Worm (Caenorhabditis elegans) whole organism, L1 larva: ENCODE data around the gene ptc-1.

Experiments
- C04F5.9 ChIP-seq: sonication (generic microtip); optimal IDR thresholded peaks from 2 replicates; lab custom pipeline; 2016; ENCODE audit warnings: missing genetic modification characterization, missing compliant biosample characterization
- C16A3.4 ChIP-seq: fragments of 150-350 bp; optimal IDR thresholded peaks from 2 replicates; lab custom pipeline; 2014; ENCODE audit warnings: missing biosample characterization, missing genetic modification characterization
- F16B12.6 ChIP-seq: fragments of 150-350 bp; optimal IDR thresholded peaks from 2 replicates; lab custom pipeline; 2014; ENCODE audit warnings: missing biosample characterization, missing genetic modification characterization
- Y116A8C.19 ChIP-seq: sonication (generic microtip); optimal IDR thresholded peaks from 2 replicates; lab custom pipeline; 2016; ENCODE audit warnings: missing compliant biosample characterization, missing genetic modification characterization, borderline replicate concordance
- alr-1 ChIP-seq: fragments of 200-800 bp; sonication (Bioruptor generic); optimal IDR thresholded peaks from 2 replicates; lab custom pipeline; 2018; ENCODE audit warnings: borderline replicate concordance, mild to moderate bottlenecking, missing genetic modification characterization, missing compliant biosample characterization
- ama-1 ChIP-seq: fragments of 150-350 bp; optimal IDR thresholded peaks from 2 replicates; lab custom pipeline; 2014
- ceh-88 ChIP-seq: fragments of 200-800 bp; sonication (Bioruptor generic); IDR thresholded peaks from 2 replicates; pipeline ENCODE4 v1.3.6; 2022; ENCODE audit warnings: missing genetic modification characterization, missing compliant biosample characterization
- dsc-1 ChIP-seq: sonication (generic microtip); optimal IDR thresholded peaks from 2 replicates; lab custom pipeline; 2016; ENCODE audit warnings: mild to moderate bottlenecking, missing genetic modification characterization, missing compliant biosample characterization
- efl-1 ChIP-seq, 4 experiments: fragments of 150-350 bp; optimal IDR thresholded peaks in 3 of 4; peaks in 1 of 4; 1 replicate in 1 of 4; 2 replicates in 3 of 4; lab custom pipeline; 2014; ENCODE audit warnings: missing biosample characterization in 2 of 4, missing genetic modification characterization in 2 of 4, missing genetic modification reagents in 2 of 4
- efl-3 ChIP-seq: fragments of 200-800 bp; sonication (Bioruptor generic); optimal IDR thresholded peaks from 2 replicates; lab custom pipeline; 2018; ENCODE audit warnings: mild to moderate bottlenecking, missing genetic modification characterization, missing compliant biosample characterization
- egl-13 ChIP-seq: sonication (generic microtip); optimal IDR thresholded peaks from 2 replicates; lab custom pipeline; 2016; ENCODE audit warnings: missing genotype, missing genetic modification reagents, missing genetic modification characterization, missing compliant biosample characterization
- egl-27 ChIP-seq, 2 experiments: fragments of 150-350 bp in 1 of 2; sonication (generic microtip); optimal IDR thresholded peaks; 3 replicates each; lab custom pipeline; 2017 to 2018; ENCODE audit warnings: missing biosample characterization in 2 of 2, missing genetic modification characterization in 2 of 2, missing genetic modification reagents in 2 of 2
- elt-2 ChIP-seq: sonication (generic microtip); optimal IDR thresholded peaks from 2 replicates; lab custom pipeline; 2016; ENCODE audit warnings: missing genetic modification characterization, mild to moderate bottlenecking, inconsistent platforms, missing compliant biosample characterization, missing genetic modification reagents
- fkh-4 ChIP-seq: sonication (generic microtip); optimal IDR thresholded peaks from 2 replicates; lab custom pipeline; 2016; ENCODE audit warnings: missing compliant biosample characterization, missing genetic modification characterization, borderline replicate concordance
- fkh-8 ChIP-seq: sonication (generic microtip); optimal IDR thresholded peaks from 2 replicates; lab custom pipeline; 2016; ENCODE audit warnings: mild to moderate bottlenecking, missing genetic modification characterization, missing compliant biosample characterization
- fos-1 ChIP-seq: fragments of 150-350 bp; optimal IDR thresholded peaks from 2 replicates; lab custom pipeline; 2014; ENCODE audit warnings: missing biosample characterization, missing genetic modification characterization
- grh-1 ChIP-seq: fragments of 200-800 bp; sonication (Bioruptor generic); IDR thresholded peaks from 2 replicates; pipeline ENCODE4 v1.3.6; 2022; ENCODE audit warnings: missing genetic modification reagents, missing genetic modification characterization, missing compliant biosample characterization
- hlh-4 ChIP-seq: sonication (generic microtip); optimal IDR thresholded peaks from 2 replicates; lab custom pipeline; 2016; ENCODE audit warnings: mild to moderate bottlenecking, missing genetic modification characterization, missing compliant biosample characterization
- irx-1 ChIP-seq: sonication (generic microtip); optimal IDR thresholded peaks from 2 replicates; lab custom pipeline; 2016; ENCODE audit warnings: missing genetic modification characterization, missing compliant biosample characterization
- jun-1 ChIP-seq: fragments of 150-350 bp; optimal IDR thresholded peaks from 2 replicates; lab custom pipeline; 2014; ENCODE audit warnings: missing biosample characterization, missing genetic modification reagents, missing genetic modification characterization
- lin-13 ChIP-seq: fragments of 150-350 bp; optimal IDR thresholded peaks from 2 replicates; lab custom pipeline; 2014; ENCODE audit warnings: missing biosample characterization, missing genetic modification reagents, missing genetic modification characterization
- lin-14 ChIP-seq: fragments of 200-800 bp; sonication (Bioruptor generic); optimal IDR thresholded peaks from 2 replicates; lab custom pipeline; 2018; ENCODE audit warnings: mild to moderate bottlenecking, missing genetic modification characterization, moderate library complexity, missing compliant biosample characterization
- lin-15B ChIP-seq: fragments of 150-350 bp; sonication (generic microtip); optimal IDR thresholded peaks from 3 replicates; lab custom pipeline; 2014; ENCODE audit warnings: missing biosample characterization, missing genetic modification characterization
- lin-39 ChIP-seq: fragments of 150-350 bp; optimal IDR thresholded peaks from 2 replicates; lab custom pipeline; 2014; ENCODE audit warnings: missing biosample characterization, missing genetic modification reagents, missing genetic modification characterization
- lir-3 ChIP-seq: sonication (generic microtip); optimal IDR thresholded peaks from 2 replicates; lab custom pipeline; 2016; ENCODE audit warnings: mild to moderate bottlenecking, missing genetic modification characterization, moderate library complexity, missing compliant biosample characterization; ENCODE audit not compliant: poor library complexity
- mef-2 ChIP-seq: fragments of 150-350 bp; optimal IDR thresholded peaks from 2 replicates; lab custom pipeline; 2014; ENCODE audit warnings: missing biosample characterization, missing genetic modification characterization
- nhr-11 ChIP-seq: fragments of 150-350 bp; optimal IDR thresholded peaks from 2 replicates; lab custom pipeline; 2014; ENCODE audit warnings: missing biosample characterization, missing genetic modification characterization
- nhr-12 ChIP-seq: sonication (generic microtip); optimal IDR thresholded peaks from 2 replicates; lab custom pipeline; 2017; ENCODE audit warnings: missing biosample characterization, missing genetic modification characterization
- nhr-28 ChIP-seq: fragments of 150-350 bp; optimal IDR thresholded peaks from 2 replicates; lab custom pipeline; 2014; ENCODE audit warnings: missing biosample characterization, missing genetic modification characterization
- pax-3 ChIP-seq: fragments of 200-800 bp; sonication (Bioruptor generic); optimal IDR thresholded peaks from 2 replicates; lab custom pipeline; 2018; ENCODE audit warnings: mild to moderate bottlenecking, missing genetic modification characterization, moderate library complexity, missing compliant biosample characterization
- pqm-1 ChIP-seq: sonication (generic microtip); optimal IDR thresholded peaks from 3 replicates; lab custom pipeline; 2017; ENCODE audit warnings: missing biosample characterization, missing genetic modification characterization
- skn-1 ChIP-seq: fragments of 150-350 bp; optimal IDR thresholded peaks from 2 replicates; lab custom pipeline; 2014; ENCODE audit warnings: missing biosample characterization, missing genetic modification characterization
- snpc-4 ChIP-seq: fragments of 150-350 bp; optimal IDR thresholded peaks from 2 replicates; lab custom pipeline; 2014; ENCODE audit warnings: missing biosample characterization, missing genetic modification characterization
- snu-23 ChIP-seq: sonication (generic microtip); optimal IDR thresholded peaks from 2 replicates; lab custom pipeline; 2016; ENCODE audit warnings: missing genetic modification characterization, missing compliant biosample characterization
- sup-37 ChIP-seq: fragments of 200-800 bp; sonication (Bioruptor generic); optimal IDR thresholded peaks from 2 replicates; lab custom pipeline; 2018; ENCODE audit warnings: mild to moderate bottlenecking, missing genetic modification characterization, missing compliant biosample characterization
- tbx-2 ChIP-seq: sonication (generic microtip); optimal IDR thresholded peaks from 2 replicates; lab custom pipeline; 2016; ENCODE audit warnings: missing genetic modification characterization, missing compliant biosample characterization
- tlp-1 ChIP-seq: fragments of 150-350 bp; optimal IDR thresholded peaks from 2 replicates; lab custom pipeline; 2014; ENCODE audit warnings: missing biosample characterization, missing genetic modification characterization
- unc-130 ChIP-seq: fragments of 150-350 bp; optimal IDR thresholded peaks from 2 replicates; lab custom pipeline; 2017; ENCODE audit warnings: missing biosample characterization, missing genetic modification characterization, inconsistent platforms
- unc-30 ChIP-seq: sonication (generic microtip); optimal IDR thresholded peaks from 2 replicates; lab custom pipeline; 2017; ENCODE audit warnings: missing biosample characterization, missing genetic modification characterization
- vab-15 ChIP-seq: sonication (generic microtip); optimal IDR thresholded peaks from 2 replicates; lab custom pipeline; 2017; ENCODE audit warnings: missing genotype, mild to moderate bottlenecking, missing genetic modification characterization, missing compliant biosample characterization
- xbp-1 ChIP-seq: sonication (generic microtip); optimal IDR thresholded peaks from 2 replicates; lab custom pipeline; 2016; ENCODE audit warnings: missing genetic modification characterization, missing compliant biosample characterization
- ztf-11 ChIP-seq, 2 experiments: sonication (generic microtip); optimal IDR thresholded peaks; 2 replicates each; lab custom pipeline; 2016 to 2017; ENCODE audit warnings: missing genetic modification characterization in 2 of 2, missing biosample characterization in 1 of 2, missing compliant biosample characterization in 1 of 2

Gene ptc-1

DNA sequence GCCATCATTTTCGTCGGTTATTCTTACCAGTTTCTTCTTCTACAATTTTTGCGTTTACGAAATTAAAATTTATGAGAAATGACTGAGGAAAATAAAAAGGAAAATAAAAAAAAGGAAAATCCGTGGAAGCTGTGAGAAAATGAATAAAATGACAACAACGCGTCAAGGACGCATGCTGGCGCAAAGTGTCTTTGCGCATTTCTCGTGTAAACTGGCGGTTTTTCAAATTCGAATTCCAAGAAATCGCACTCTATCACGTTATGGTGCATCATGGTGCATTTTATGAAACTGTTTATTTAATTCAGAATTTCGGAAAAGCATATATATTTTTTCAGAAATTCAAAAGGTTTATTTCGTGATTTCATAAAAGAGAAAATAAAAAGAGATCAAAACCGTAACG is 52.1 kb downstream of the ptc-1 start, which contains the start of gene dbt-1 (continued):
- TF ChIP-seq fkh-4 (tag; lab: Kevin White, UChicago) (peak; percentile 64), nhr-28 (no peak), lin-13 (GFP tag; lab: Kevin White, UChicago) (peak; percentile 81), efl-3 (peak; percentile 60), tbx-2 (tag; lab: Kevin White, UChicago) (peak; percentile 92), irx-1 (tag; lab: Kevin White, UChicago) (peak; percentile 90), skn-1 (tag; lab: Kevin White, UChicago) (peak; percentile 82), unc-130 (tag; lab: Kevin White, UChicago) (peak; percentile 80), lir-3 (tag; lab: Kevin White, UChicago) (peak; percentile 63), alr-1 (tag; lab: Kevin White, UChicago) (no peak), snpc-4 (tag; lab: Kevin White, UChicago) (peak; percentile 76), ztf-11 (tag; optimal IDR thresholded peaks at IDR 0.05; lab: Kevin White, UChicago) (peak in 1 of 2 experiments; percentile 56), elt-2 (tag; lab: Kevin White, UChicago) (peak; percentile 49), nhr-12 (tag; lab: Kevin White, UChicago) (no peak), grh-1 (GFP tag; lab: Robert Waterston, UW) (peak; percentile 92), pax-3 (peak; percentile 26), pqm-1 (tag; lab: Kevin White, UChicago) (no peak), lin-14 (GFP tag; lab: Kevin White, UChicago) (peak; percentile 80), mef-2 (tag; lab: Kevin White, UChicago) (peak; percentile 1), fkh-8 (peak; percentile 73), dsc-1 (tag; lab: Kevin White, UChicago) (peak; percentile 94), snu-23 (GFP tag; lab: Kevin White, UChicago) (peak; percentile 93), efl-1 (optimal IDR thresholded peaks at IDR 0.05; lab: Kevin White, UChicago) (peak; percentile 95 to 99), efl-1 (GFP tag; optimal IDR thresholded peaks at IDR 0.05 in 1 of 2; lab: Kevin White, UChicago) (peak; percentile 99 to 100), sup-37 (GFP tag; lab: Kevin White, UChicago) (peak; percentile 76), vab-15 (tag; lab: Kevin White, UChicago) (no peak), egl-13 (tag; lab: Kevin White, UChicago) (peak; percentile 84), unc-30 (tag; lab: Kevin White, UChicago) (peak; percentile 23), Y116A8C.19 (tag; lab: Kevin White, UChicago) (no peak), F16B12.6 (peak; percentile 67), xbp-1 (tag; lab: Kevin White, UChicago) (peak; percentile 89), lin-15B (peak; percentile 54), lin-39 (tag; lab: Kevin White, UChicago) (peak; percentile 86), C16A3.4 (tag; lab: Kevin White, UChicago) (peak; percentile 75), C04F5.9 (tag; lab: Kevin White, UChicago) (peak; percentile 82), nhr-11 (tag; lab: Kevin White, UChicago) (peak; percentile 88), ama-1 (lab: Kevin White, UChicago) (peak; percentile 66), ceh-88 (GFP tag; lab: Robert Waterston, UW) (peak; percentile 59), hlh-4 (tag; lab: Kevin White, UChicago) (no peak), egl-27 (tag; optimal IDR thresholded peaks at IDR 0.05; lab: Kevin White, UChicago) (no peak), fos-1 (peak; percentile 48), jun-1 (tag; lab: Kevin White, UChicago) (peak; percentile 83), tlp-1 (tag; lab: Kevin White, UChicago) (no peak)
